Fruit fly (Drosophila melanogaster): Measurements from ENCODE around the gene CG11360.

DNA sequence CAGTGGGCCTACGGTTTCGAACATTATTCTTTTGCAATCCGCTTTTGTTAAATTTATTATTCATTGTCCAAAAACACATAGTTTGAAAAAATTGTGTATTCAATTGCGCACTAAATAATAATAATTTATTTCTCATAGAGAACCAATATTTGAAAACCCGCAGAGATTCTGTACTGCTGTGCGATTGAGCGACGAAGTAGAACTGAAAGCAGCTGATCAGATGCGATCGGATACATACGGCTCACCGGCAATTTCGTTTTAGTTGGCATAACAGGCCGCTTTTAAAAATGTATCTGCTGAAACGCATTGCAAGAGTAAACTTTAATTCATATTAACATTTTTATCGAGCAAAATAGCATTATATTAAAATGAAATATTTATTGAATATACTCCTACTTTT lies 24.9 kb downstream of the CG11360 start, which contains the start of gene myo:
- TF ChIP-seq Sry-δ (GFP tag; optimal IDR thresholded peaks at IDR 0.05) (no peak), CG30020 (tag; optimal IDR thresholded peaks at IDR 0.05) (no peak), row (GFP tag; IDR thresholded peaks at IDR 0.05) (peak; percentile 32; the same call in 1 of the 3 replicates), odd (GFP tag; optimal IDR thresholded peaks at IDR 0.05) (no peak), CG12236 (GFP tag; optimal IDR thresholded peaks at IDR 0.05) (no peak), pum (GFP tag; optimal IDR thresholded peaks at IDR 0.05) (no peak), MESR4 (GFP tag; optimal IDR thresholded peaks at IDR 0.05) (peak; percentile 11), unc-4 (GFP tag; IDR thresholded peaks at IDR 0.05; ENCODE audit: partially characterized antibody) (no peak), mam (GFP tag; optimal IDR thresholded peaks at IDR 0.05) (no peak), nmo (GFP tag; optimal IDR thresholded peaks at IDR 0.05) (no peak), slp2 (GFP tag; optimal IDR thresholded peaks at IDR 0.05) (no peak)
